Worm (Caenorhabditis elegans) whole organism, L4 larva: ENCODE results near the gene T21E8.5.

ENCODE experiments used
- daf-8 ChIP-seq: fragments of 200-800 bp; sonication (Bioruptor generic); IDR thresholded peaks from 2 replicates; pipeline ENCODE4 v1.3.6; 2022; ENCODE audit warnings: missing genetic modification characterization, missing compliant biosample characterization
- jun-1 ChIP-seq: fragments of 150-350 bp; optimal IDR thresholded peaks from 2 replicates; lab custom pipeline; 2014; ENCODE audit warnings: missing biosample characterization, missing genetic modification reagents, missing genetic modification characterization

DNA sequence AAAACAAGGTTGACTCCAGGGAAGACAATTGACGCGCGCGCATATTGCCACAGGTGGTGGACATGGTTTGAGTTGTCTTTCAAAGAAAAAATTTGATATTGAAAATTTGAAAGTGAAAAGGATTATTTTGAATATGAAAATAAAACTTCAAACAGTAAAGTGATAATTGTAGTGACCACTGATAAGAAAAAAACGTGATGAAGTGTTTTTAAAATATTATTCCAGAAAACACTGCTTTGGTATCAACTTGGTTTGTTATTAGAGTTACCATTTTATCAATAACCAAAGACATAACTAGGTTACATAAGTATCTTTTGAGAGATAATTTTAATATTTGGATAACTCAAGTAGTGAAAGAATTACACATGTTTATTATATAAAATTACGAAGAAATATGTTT lies 30.2 kb downstream of the T21E8.5 start:
- TF ChIP-seq daf-8 (GFP tag; lab: Robert Waterston, UW) (no peak), jun-1 (tag; lab: Kevin White, UChicago) (no peak)
